Fruit fly (Drosophila melanogaster) whole organism, embryonic: Measurements from ENCODE around the gene Polr3A.
A peak's percentile ranks its signal among the peaks of the same experiment; 100 is the strongest.

Experiments used
- Antp ChIP-seq: fragments of 200-800 bp; sonication (Bioruptor generic); optimal IDR thresholded peaks from 3 replicates; lab custom pipeline; 2016; ENCODE audit warnings: missing biosample characterization, missing genetic modification characterization
- Bteb2 ChIP-seq: fragments of 200-800 bp; sonication (Bioruptor generic); optimal IDR thresholded peaks from 2 replicates; lab custom pipeline; 2016; ENCODE audit warnings: missing biosample characterization, missing genetic modification characterization
- CG1024 ChIP-seq: fragments of 200-800 bp; sonication (Bioruptor generic); IDR thresholded peaks from 2 replicates; pipeline ENCODE4 v1.3.6; 2022; ENCODE audit warnings: missing biosample characterization, missing genetic modification characterization
- CG10366 ChIP-seq: fragments of 200-800 bp; sonication (Bioruptor generic); IDR thresholded peaks from 2 replicates; pipeline ENCODE4 v1.3.6; 2022; ENCODE audit warnings: missing biosample characterization, missing genetic modification characterization
- CG10959 ChIP-seq: fragments of 200-800 bp; sonication (Bioruptor generic); IDR thresholded peaks from 2 replicates; pipeline ENCODE4 v1.3.6; 2022; ENCODE audit warnings: missing biosample characterization, missing genetic modification characterization
- CG11456 ChIP-seq: fragments of 200-800 bp; sonication (Bioruptor generic); IDR thresholded peaks from 3 replicates; pipeline ENCODE4 v1.3.6; 2022; ENCODE audit warnings: missing biosample characterization, missing genetic modification characterization
- CG11695 ChIP-seq: fragments of 200-800 bp; sonication (Bioruptor generic); IDR thresholded peaks from 3 replicates; pipeline ENCODE4 v1.3.6; 2022; ENCODE audit warnings: missing biosample characterization, missing genetic modification characterization
- CG11723 ChIP-seq: fragments of 200-800 bp; sonication (Bioruptor generic); optimal IDR thresholded peaks from 2 replicates; lab custom pipeline; 2017; ENCODE audit warnings: missing biosample characterization, mild to moderate bottlenecking, missing genetic modification characterization
- CG12071 ChIP-seq: fragments of 200-800 bp; sonication (Bioruptor generic); optimal IDR thresholded peaks from 3 replicates; lab custom pipeline; 2018; ENCODE audit warnings: missing biosample characterization, mild to moderate bottlenecking, missing genetic modification characterization
- CG1233 ChIP-seq: fragments of 200-800 bp; sonication (Bioruptor generic); optimal IDR thresholded peaks from 4 replicates; lab custom pipeline; 2018; ENCODE audit warnings: missing biosample characterization, mild to moderate bottlenecking, missing genetic modification characterization
- CG12659 ChIP-seq: fragments of 200-800 bp; sonication (Bioruptor generic); optimal IDR thresholded peaks from 3 replicates; lab custom pipeline; 2017; ENCODE audit warnings: mild to moderate bottlenecking, missing biosample characterization, missing genetic modification reagents, missing genetic modification characterization
- CG14014 ChIP-seq: fragments of 200-800 bp; sonication (Bioruptor generic); IDR thresholded peaks from 2 replicates; pipeline ENCODE4 v1.3.6; 2022; ENCODE audit warnings: missing biosample characterization, missing genetic modification characterization
- CG14965 ChIP-seq: fragments of 200-800 bp; sonication (Bioruptor generic); optimal IDR thresholded peaks from 2 replicates; lab custom pipeline; 2016; ENCODE audit warnings: missing biosample characterization, missing genetic modification characterization, borderline replicate concordance
- CG15514 ChIP-seq: fragments of 200-800 bp; sonication (Bioruptor generic); optimal IDR thresholded peaks from 3 replicates; lab custom pipeline; 2017; ENCODE audit warnings: missing biosample characterization, missing genetic modification characterization, mild to moderate bottlenecking, moderate library complexity, missing genetic modification reagents
- CG15696 ChIP-seq: fragments of 200-800 bp; sonication (Bioruptor generic); optimal IDR thresholded peaks from 2 replicates; lab custom pipeline; 2019; ENCODE audit warnings: missing biosample characterization, mild to moderate bottlenecking, missing genetic modification characterization, moderate library complexity
- CG1603 ChIP-seq: fragments of 200-800 bp; sonication (Bioruptor generic); optimal IDR thresholded peaks from 2 replicates; lab custom pipeline; 2019; ENCODE audit warnings: missing biosample characterization, mild to moderate bottlenecking, missing genetic modification characterization, moderate library complexity
- CG2120 ChIP-seq: fragments of 200-800 bp; sonication (Bioruptor generic); optimal IDR thresholded peaks from 3 replicates; lab custom pipeline; 2016; ENCODE audit warnings: missing biosample characterization, missing genetic modification characterization
- CG2199 ChIP-seq: fragments of 200-800 bp; sonication (Bioruptor generic); IDR thresholded peaks from 3 replicates; pipeline ENCODE4 v1.3.6; 2022; ENCODE audit warnings: missing biosample characterization, missing genetic modification characterization
- CG32772 ChIP-seq: fragments of 200-800 bp; sonication (Bioruptor generic); IDR thresholded peaks from 2 replicates; pipeline ENCODE4 v1.3.6; 2022; ENCODE audit warnings: missing biosample characterization, missing genetic modification characterization
- CG3407 ChIP-seq: fragments of 200-800 bp; sonication (Bioruptor generic); optimal IDR thresholded peaks from 2 replicates; lab custom pipeline; 2018; ENCODE audit warnings: missing biosample characterization, mild to moderate bottlenecking, missing genetic modification characterization
- CG3726 ChIP-seq: fragments of 200-800 bp; sonication (Bioruptor generic); IDR thresholded peaks from 3 replicates; pipeline ENCODE4, ENCODE4 v1.3.6; 2022; ENCODE audit warnings: missing biosample characterization, missing genetic modification characterization
- CG4617 ChIP-seq: fragments of 200-800 bp; sonication (Bioruptor generic); optimal IDR thresholded peaks from 3 replicates; lab custom pipeline; 2016; ENCODE audit warnings: missing biosample characterization, missing genetic modification characterization, borderline replicate concordance
- CG8359 ChIP-seq: fragments of 200-800 bp; sonication (Bioruptor generic); optimal IDR thresholded peaks from 2 replicates; lab custom pipeline; 2017; ENCODE audit warnings: missing biosample characterization, mild to moderate bottlenecking, missing genetic modification characterization, borderline replicate concordance
- CG9609 ChIP-seq: fragments of 200-800 bp; sonication (Bioruptor generic); optimal IDR thresholded peaks from 3 replicates; lab custom pipeline; 2016; ENCODE audit warnings: missing biosample characterization, missing genetic modification characterization
- CG9817 ChIP-seq: fragments of 200-800 bp; sonication (Bioruptor generic); optimal IDR thresholded peaks from 2 replicates; lab custom pipeline; 2018; ENCODE audit warnings: missing biosample characterization, mild to moderate bottlenecking, missing genetic modification characterization, moderate library complexity
- CTCF ChIP-seq: fragments of 200-800 bp; sonication (Bioruptor generic); optimal IDR thresholded peaks from 2 replicates; lab custom pipeline; 2017; ENCODE audit warnings: missing biosample characterization, mild to moderate bottlenecking, missing genetic modification characterization, moderate library complexity
- Chrac-16 ChIP-seq: fragments of 200-800 bp; sonication (Bioruptor generic); optimal IDR thresholded peaks from 3 replicates; lab custom pipeline; 2016; ENCODE audit warnings: missing biosample characterization, missing genetic modification characterization
- CoRest ChIP-seq: fragments of 200-800 bp; sonication (Bioruptor generic); optimal IDR thresholded peaks from 3 replicates; lab custom pipeline; 2018; ENCODE audit warnings: missing biosample characterization, mild to moderate bottlenecking, missing genetic modification characterization, moderate library complexity
- D19B ChIP-seq: fragments of 200-800 bp; sonication (Bioruptor generic); optimal IDR thresholded peaks from 2 replicates; lab custom pipeline; 2017; ENCODE audit warnings: missing biosample characterization, mild to moderate bottlenecking, missing genetic modification characterization
- Deaf1 ChIP-seq: fragments of 200-800 bp; optimal IDR thresholded peaks from 3 replicates; lab custom pipeline; 2019; ENCODE audit warnings: missing biosample characterization, mild to moderate bottlenecking, missing genetic modification characterization, moderate library complexity
- E2f1 ChIP-seq: fragments of 200-800 bp; sonication (Bioruptor generic); IDR thresholded peaks from 2 replicates; pipeline ENCODE4 v1.3.6; 2022; ENCODE audit warnings: missing biosample characterization, missing genetic modification characterization
- H2.0 ChIP-seq: fragments of 200-800 bp; sonication (Bioruptor generic); IDR thresholded peaks from 2 replicates; pipeline ENCODE4 v1.3.6; 2022; ENCODE audit warnings: missing biosample characterization, missing genetic modification characterization
- Jarid2 ChIP-seq: fragments of 200-800 bp; sonication (Bioruptor generic); optimal IDR thresholded peaks from 3 replicates; lab custom pipeline; 2017; ENCODE audit warnings: mild to moderate bottlenecking, missing biosample characterization, missing genetic modification reagents, missing genetic modification characterization
- Oaz ChIP-seq: fragments of 200-800 bp; sonication (Bioruptor generic); IDR thresholded peaks from 2 replicates; pipeline ENCODE4 v1.3.6; 2022; ENCODE audit warnings: missing biosample characterization, missing genetic modification characterization
- Sin3A ChIP-seq: fragments of >200 bp; optimal IDR thresholded peaks from 2 replicates; lab custom pipeline; 2018
- Ssrp ChIP-seq: fragments of 200-800 bp; sonication (Bioruptor generic); optimal IDR thresholded peaks from 2 replicates; lab custom pipeline; 2018; ENCODE audit warnings: missing biosample characterization, mild to moderate bottlenecking, missing genetic modification characterization, moderate library complexity
- Tbp ChIP-seq: fragments of >200 bp; optimal IDR thresholded peaks from 2 replicates; lab custom pipeline; 2018; ENCODE audit warnings: missing biosample characterization, missing genetic modification characterization
- ash1 ChIP-seq: fragments of 200-800 bp; sonication (Bioruptor generic); optimal IDR thresholded peaks from 2 replicates; lab custom pipeline; 2018; ENCODE audit warnings: missing biosample characterization, mild to moderate bottlenecking, missing genetic modification characterization
- bowl ChIP-seq: fragments of 200-800 bp; sonication (Bioruptor generic); IDR thresholded peaks from 2 replicates; pipeline ENCODE4 v1.3.6; 2022; ENCODE audit warnings: missing biosample characterization, missing genetic modification characterization
- cad ChIP-seq: fragments of >200 bp; optimal IDR thresholded peaks from 2 replicates; lab custom pipeline; 2017; ENCODE audit warnings: missing biosample characterization, missing genetic modification characterization
- da ChIP-seq: fragments of 200-800 bp; sonication (Bioruptor generic); optimal IDR thresholded peaks from 2 replicates; lab custom pipeline; 2016; ENCODE audit warnings: missing biosample characterization, missing genetic modification characterization
- dimm ChIP-seq: fragments of 200-800 bp; sonication (Bioruptor generic); IDR thresholded peaks from 2 replicates; pipeline ENCODE4 v1.3.6; 2022; ENCODE audit warnings: missing biosample characterization, missing genetic modification characterization
- ems ChIP-seq: fragments of 200-800 bp; sonication (Bioruptor generic); optimal IDR thresholded peaks from 3 replicates; lab custom pipeline; 2016; ENCODE audit warnings: missing biosample characterization, missing genetic modification characterization
- eyg ChIP-seq: fragments of 200-800 bp; sonication (Bioruptor generic); optimal IDR thresholded peaks from 3 replicates; lab custom pipeline; 2016; ENCODE audit warnings: missing biosample characterization, missing genetic modification characterization
- insv ChIP-seq, 2 experiments: fragments of 200-800 bp; sonication (Bioruptor generic); optimal IDR thresholded peaks; 3 replicates each; lab custom pipeline; 2016 to 2018; ENCODE audit warnings: missing biosample characterization in 2 of 2, missing genetic modification characterization in 2 of 2
- jing ChIP-seq: fragments of 200-800 bp; sonication (Bioruptor generic); optimal IDR thresholded peaks from 2 replicates; lab custom pipeline; 2018; ENCODE audit warnings: missing biosample characterization, mild to moderate bottlenecking, missing genetic modification characterization
- prd ChIP-seq, 3 experiments: fragments of >200 bp in 2 of 3; fragments of 200-800 bp in 1 of 3; sonication (Bioruptor generic) in 1 of 3; optimal IDR thresholded peaks in 2 of 3; IDR thresholded peaks in 1 of 3; 2 replicates in 2 of 3; 3 replicates in 1 of 3; pipeline versions ENCODE4 v1.3.6 to Lab custom; 2017 to 2022; ENCODE audit warnings: missing biosample characterization in 1 of 3, missing genetic modification characterization in 1 of 3
- seq ChIP-seq: fragments of 200-800 bp; sonication (Bioruptor generic); IDR thresholded peaks from 2 replicates; pipeline ENCODE4 v1.3.6; 2022; ENCODE audit warnings: missing biosample characterization, missing genetic modification characterization
- tin ChIP-seq: fragments of 200-800 bp; sonication (Bioruptor generic); optimal IDR thresholded peaks from 3 replicates; lab custom pipeline; 2016; ENCODE audit warnings: missing biosample characterization, missing genetic modification characterization
- tna ChIP-seq: fragments of 200-800 bp; sonication (Bioruptor generic); IDR thresholded peaks from 2 replicates; pipeline ENCODE4 v1.3.6; 2022; ENCODE audit warnings: missing biosample characterization, missing genetic modification characterization; ENCODE audit not compliant: partially characterized antibody

Polr3A gene

DNA sequence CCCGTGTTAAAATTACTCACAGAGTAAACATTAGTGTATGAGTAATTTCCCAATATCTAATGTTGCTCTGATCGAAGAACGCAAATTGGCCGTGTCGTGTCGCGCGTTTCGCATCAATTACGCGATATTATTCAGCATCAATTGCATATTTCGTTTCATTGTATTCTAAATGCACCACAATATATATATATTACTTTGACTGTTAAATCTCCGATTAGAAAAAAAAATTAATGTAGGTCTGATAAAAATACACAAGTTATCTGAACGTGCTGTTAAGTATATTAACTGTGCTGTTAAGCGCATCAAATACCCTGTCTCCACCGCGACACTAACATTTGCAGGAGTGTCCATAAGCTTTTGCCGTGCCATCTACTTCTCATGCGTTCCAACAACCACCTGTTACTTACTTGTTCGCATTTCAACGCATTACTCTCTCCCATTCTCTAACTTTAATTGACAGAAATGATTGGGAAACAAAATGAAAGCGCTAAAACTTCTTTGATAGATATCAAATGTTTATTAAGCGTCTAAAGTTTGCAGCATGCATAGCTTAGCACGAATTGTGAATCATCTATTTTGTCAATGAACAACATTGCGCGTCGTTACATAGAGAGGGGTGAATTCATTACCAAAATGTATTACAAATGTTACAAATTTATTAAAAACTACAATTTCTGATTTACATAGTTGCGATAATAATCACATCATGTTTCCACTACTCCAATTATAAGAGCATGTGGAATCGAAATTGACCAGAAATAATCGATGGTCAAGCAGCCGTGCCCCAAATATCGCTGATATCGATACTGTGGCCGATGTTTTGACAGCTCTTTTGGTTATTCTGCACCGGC lies 2.1 kb upstream of the Polr3A start, which contains the start of the genes Graf and mRpL3 (continued):
- peak; percentile 5 for TF ChIP-seq CG2120 (GFP tag; lab: Kevin White, UChicago)
- peak; percentile 8 for TF ChIP-seq CG12659
- no peak for TF ChIP-seq CG3407
- peak; percentile 11; the same call in 1 of the 2 replicates for TF ChIP-seq CG1024 (GFP tag; lab: Robert Waterston, UW)
- TF ChIP-seq Deaf1 (tag; lab: Kevin White, UChicago), result no peak
- no peak for TF ChIP-seq CG11723 (GFP tag; lab: Kevin White, UChicago)
- no peak for TF ChIP-seq jing (GFP tag; lab: Kevin White, UChicago)
- no peak for TF ChIP-seq CG15696 (tag; lab: Kevin White, UChicago)
- no peak for TF ChIP-seq CG10959 (GFP tag; lab: Robert Waterston, UW)
- TF ChIP-seq CG3726, result no peak
- TF ChIP-seq D19B, result no peak
- no peak for TF ChIP-seq da
- TF ChIP-seq CG11456 (GFP tag; lab: Robert Waterston, UW), result no peak
- TF ChIP-seq CG11695 (GFP tag; lab: Robert Waterston, UW), result 0 out of 3 replicates have a peak, but pooled peaks have one; percentile 22
- no peak for TF ChIP-seq CG14014 (GFP tag; lab: Robert Waterston, UW)
- no peak for TF ChIP-seq Chrac-16 (GFP tag; lab: Kevin White, UChicago)
- peak; percentile 48 for TF ChIP-seq Sin3A (lab: Kevin White, UChicago)
- TF ChIP-seq ash1 (GFP tag; lab: Kevin White, UChicago), result no peak
- no peak for TF ChIP-seq CG9817 (tag; lab: Kevin White, UChicago)
- TF ChIP-seq seq, result no peak
- TF ChIP-seq CG4617 (GFP tag; lab: Kevin White, UChicago), result no peak
- TF ChIP-seq Oaz, result no peak
- TF ChIP-seq CG15514 (GFP tag; lab: Kevin White, UChicago), result peak; percentile 19
- TF ChIP-seq CG2199 (GFP tag; lab: Robert Waterston, UW), result no peak
- no peak for TF ChIP-seq E2f1 (GFP tag; lab: Robert Waterston, UW)
- TF ChIP-seq tna (GFP tag; lab: Robert Waterston, UW), result peak; percentile 93
- TF ChIP-seq Antp (GFP tag; lab: Kevin White, UChicago), result no peak
- TF ChIP-seq CTCF (GFP tag; lab: Kevin White, UChicago), result no peak
- peak; percentile 33 for TF ChIP-seq CG1603 (tag; lab: Kevin White, UChicago)
- TF ChIP-seq H2.0 (GFP tag; lab: Robert Waterston, UW), result no peak
- TF ChIP-seq Ssrp (tag; lab: Kevin White, UChicago), result no peak
- no peak for TF ChIP-seq dimm
- no peak for TF ChIP-seq CG32772 (GFP tag; lab: Robert Waterston, UW)
- no peak for TF ChIP-seq CG14965 (GFP tag; lab: Kevin White, UChicago)
- no peak for TF ChIP-seq CG1233 (GFP tag; lab: Kevin White, UChicago)
- no peak for TF ChIP-seq CG12071 (GFP tag; lab: Kevin White, UChicago)
- no peak for TF ChIP-seq CoRest (tag; lab: Kevin White, UChicago)
- no peak for TF ChIP-seq Jarid2
- no peak for TF ChIP-seq CG8359 (GFP tag; lab: Kevin White, UChicago)
- no peak for TF ChIP-seq tin (GFP tag; lab: Kevin White, UChicago)
- TF ChIP-seq Tbp (GFP tag; lab: Kevin White, UChicago), result no peak
- TF ChIP-seq bowl, result no peak
- TF ChIP-seq eyg (GFP tag; lab: Kevin White, UChicago), result no peak
- no peak for TF ChIP-seq Bteb2
- TF ChIP-seq CG9609 (GFP tag; lab: Kevin White, UChicago), result no peak
- TF ChIP-seq cad, result no peak
- TF ChIP-seq ems (GFP tag; lab: Kevin White, UChicago), result no peak
- no peak for TF ChIP-seq prd (optimal IDR thresholded peaks at IDR 0.05; lab: Kevin White, UChicago)
- TF ChIP-seq prd (GFP tag; IDR thresholded peaks at IDR 0.05; lab: Robert Waterston, UW), result no peak
- no peak for TF ChIP-seq CG10366
- TF ChIP-seq insv (GFP tag; optimal IDR thresholded peaks at IDR 0.05; lab: Kevin White, UChicago), result peak in 1 of 2 experiments; percentile 21
